Worm (Caenorhabditis elegans): ENCODE measurements around the gene his-41.
A peak's percentile ranks its signal among the peaks of the same experiment; 100 is the strongest.

Gene his-41

DNA sequence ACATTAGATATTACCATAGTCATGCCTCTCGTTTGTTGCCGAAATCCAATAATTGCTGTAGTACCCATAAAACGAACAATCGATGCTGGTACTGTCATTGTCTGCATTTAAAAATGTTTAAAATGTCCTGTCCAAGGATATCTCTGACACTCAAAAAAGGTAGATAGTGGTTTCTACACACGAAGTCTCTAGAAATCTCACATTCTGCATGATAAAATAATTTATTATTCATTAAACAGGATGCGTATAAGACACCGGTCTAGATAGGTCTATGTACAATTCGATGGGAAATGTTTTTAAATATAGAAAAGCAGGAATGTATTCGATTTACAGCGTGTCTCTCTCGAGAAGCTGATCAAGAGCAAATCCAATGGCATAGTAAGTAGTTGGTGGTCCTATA, 5.7 kb upstream of the his-41 start, which contains the start of gene C50F4.12:
C50F4.12 (minus strand) TSS at position 101 of the 400 bp plus-strand sequence.
- TF ChIP-seq nhr-179 (tag; optimal IDR thresholded peaks at IDR 0.05) (no peak), unc-130 (GFP tag; optimal IDR thresholded peaks at IDR 0.05) (no peak), F33H1.4 (GFP tag; IDR thresholded peaks at IDR 0.05) (no peak), let-607 (tag; optimal IDR thresholded peaks at IDR 0.05) (no peak), lin-26 (GFP tag; IDR thresholded peaks at IDR 0.05) (no peak), him-1 (tag; optimal IDR thresholded peaks at IDR 0.05) (no peak), pha-4 (tag; optimal IDR thresholded peaks at IDR 0.05) (no peak), K12H6.12 (tag; optimal IDR thresholded peaks at IDR 0.05) (no peak), let-526 (GFP tag; IDR thresholded peaks at IDR 0.05) (no peak), B0019.2 (GFP tag; conservative IDR thresholded peaks at IDR 0.05) (no peak), akir-1 (GFP tag; optimal IDR thresholded peaks at IDR 0.05) (no peak), ama-1 (optimal IDR thresholded peaks at IDR 0.05) (no peak), ama-1 (GFP tag; optimal IDR thresholded peaks at IDR 0.05) (no peak), ceh-40 (GFP tag; IDR thresholded peaks at IDR 0.05) (no peak), tbx-9 (tag; optimal IDR thresholded peaks at IDR 0.05; ENCODE audit: borderline replicate concordance) (no peak), rpc-1 (optimal IDR thresholded peaks at IDR 0.05) (no peak), rpc-1 (tag; optimal IDR thresholded peaks at IDR 0.05) (no peak), B0035.1 (tag; optimal IDR thresholded peaks at IDR 0.05) (no peak), ceh-79 (tag; optimal IDR thresholded peaks at IDR 0.05) (no peak), unc-62 (GFP tag; optimal IDR thresholded peaks at IDR 0.05) (no peak), atf-7 (tag; optimal IDR thresholded peaks at IDR 0.05) (no peak)

DNA sequence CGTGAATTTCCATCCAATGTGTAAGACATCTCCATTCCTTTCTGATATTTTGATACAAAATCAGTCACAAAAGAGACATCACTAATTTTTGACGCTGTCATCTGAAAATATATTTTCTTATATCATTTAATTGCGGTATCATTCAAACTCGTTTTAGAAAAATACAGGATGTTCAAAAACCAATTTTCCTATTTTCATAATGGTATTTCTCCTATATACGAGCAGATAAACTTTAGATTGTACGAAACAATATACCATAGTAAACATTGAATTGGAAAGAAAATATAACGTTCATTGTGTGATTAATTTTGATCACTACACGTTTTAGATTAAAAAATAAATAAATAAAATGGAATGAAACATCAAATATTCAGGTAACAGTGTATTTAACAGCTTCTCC, 3.8 kb upstream of the his-41 start, which contains the start of gene C50F4.16:
C50F4.16 (minus strand) TSS at position 101 of the 400 bp plus-strand sequence.
- TF ChIP-seq tbp1 (GFP tag; optimal IDR thresholded peaks at IDR 0.05): no peak
- no peak for TF ChIP-seq ama-1 (optimal IDR thresholded peaks at IDR 0.05)
- TF ChIP-seq ama-1 (GFP tag; optimal IDR thresholded peaks at IDR 0.05): peak in 1 of 2 experiments; percentile 26
- no peak for TF ChIP-seq F37B4.10 (GFP tag; IDR thresholded peaks at IDR 0.05)
- no peak for TF ChIP-seq T07F8.4 (tag; optimal IDR thresholded peaks at IDR 0.05)
- no peak for TF ChIP-seq sea-2 (GFP tag; IDR thresholded peaks at IDR 0.05)
- no peak for TF ChIP-seq unc-130 (GFP tag; optimal IDR thresholded peaks at IDR 0.05)
- no peak for TF ChIP-seq attf-5 (GFP tag; optimal IDR thresholded peaks at IDR 0.05)
- no peak for TF ChIP-seq hsf-1 (GFP tag; IDR thresholded peaks at IDR 0.05)
- TF ChIP-seq snpc-4 (GFP tag; optimal IDR thresholded peaks at IDR 0.05): no peak
- TF ChIP-seq snpc-4 (tag; optimal IDR thresholded peaks at IDR 0.05): no peak
- TF ChIP-seq ztf-25 (GFP tag; IDR thresholded peaks at IDR 0.05): no peak
- 0 out of 2 replicates have a peak, but pooled peaks have one; percentile 31 for TF ChIP-seq madf-6 (GFP tag; IDR thresholded peaks at IDR 0.05)
- TF ChIP-seq bed-2 (GFP tag; IDR thresholded peaks at IDR 0.05): no peak
- TF ChIP-seq hmg-1.2 (GFP tag; IDR thresholded peaks at IDR 0.05): no peak

DNA sequence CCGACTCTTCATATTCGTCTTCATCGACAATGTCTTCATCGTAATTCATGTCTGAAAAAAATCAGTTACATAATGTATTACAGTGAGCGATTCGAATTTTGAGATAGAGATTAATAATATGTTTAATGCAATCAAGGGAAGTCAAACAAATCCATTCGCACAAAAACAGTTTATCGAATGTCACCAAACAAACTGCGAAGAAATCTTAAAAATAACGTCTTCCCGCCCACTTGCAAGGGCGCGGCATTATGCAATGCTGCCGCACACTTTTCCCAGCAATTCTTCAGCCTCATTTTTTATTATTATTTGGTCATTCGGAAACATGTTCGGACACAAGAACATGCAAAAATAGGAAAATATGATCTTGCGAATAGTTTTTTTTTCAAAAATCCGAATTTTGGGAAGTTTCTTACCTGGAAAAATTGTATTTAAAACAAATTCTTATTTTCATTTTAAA, 1.1 kb upstream of the his-41 start, which contains the start of gene mdf-1:
mdf-1 (minus strand) TSS at position 51 of the 457 bp plus-strand sequence.
- TF ChIP-seq nfya-2 (GFP tag; IDR thresholded peaks at IDR 0.05) (no peak), ekl-4 (GFP tag; IDR thresholded peaks at IDR 0.05) (no peak), snpc-1.3 (tag; optimal IDR thresholded peaks at IDR 0.05; ENCODE audit: insufficient read depth) (no peak), mcd-1 (GFP tag; IDR thresholded peaks at IDR 0.05) (peak; percentile 48), lag-1 (GFP tag; IDR thresholded peaks at IDR 0.05) (no peak), ceh-79 (tag; optimal IDR thresholded peaks at IDR 0.05) (no peak), repo-1 (tag; optimal IDR thresholded peaks at IDR 0.05) (peak; percentile 57), ztf-26 (tag; optimal IDR thresholded peaks at IDR 0.05) (no peak), B0035.1 (tag; optimal IDR thresholded peaks at IDR 0.05) (peak; percentile 10), egrh-3 (GFP tag; IDR thresholded peaks at IDR 0.05) (no peak), rpc-1 (optimal IDR thresholded peaks at IDR 0.05) (no peak), rpc-1 (tag; optimal IDR thresholded peaks at IDR 0.05) (no peak), tlf-1 (GFP tag; optimal IDR thresholded peaks at IDR 0.05) (no peak), hmg-20 (GFP tag; IDR thresholded peaks at IDR 0.05) (0 out of 2 replicates have a peak, but pooled peaks have one; percentile 4), die-1 (tag; optimal IDR thresholded peaks at IDR 0.05) (no peak), ceh-27 (GFP tag; optimal IDR thresholded peaks at IDR 0.05) (peak; percentile 60), ets-4 (GFP tag; optimal IDR thresholded peaks at IDR 0.05) (no peak), chd-7 (tag; optimal IDR thresholded peaks at IDR 0.05) (peak; percentile 21), dpl-1 (GFP tag; optimal IDR thresholded peaks at IDR 0.05) (peak; percentile 55), ceh-40 (GFP tag; IDR thresholded peaks at IDR 0.05) (no peak)
